Fruit fly (Drosophila melanogaster) whole organism, embryonic: ENCODE results near the gene Iyd.

Experiments
- B-H1 ChIP-seq: fragments of 200-800 bp; sonication (Bioruptor generic); IDR thresholded peaks from 3 replicates; pipeline ENCODE4 v1.3.6; 2022; ENCODE audit warnings: missing biosample characterization, missing genetic modification characterization
- CG10431 ChIP-seq: fragments of 200-800 bp; sonication (Bioruptor generic); optimal IDR thresholded peaks from 3 replicates; lab custom pipeline; 2018; ENCODE audit warnings: missing biosample characterization, mild to moderate bottlenecking, missing genetic modification characterization
- CG14441 ChIP-seq: fragments of 200-800 bp; sonication (Bioruptor generic); IDR thresholded peaks from 2 replicates; pipeline ENCODE4 v1.3.6; 2022; ENCODE audit warnings: missing biosample characterization, missing genetic modification characterization
- CG16813 ChIP-seq: fragments of 200-800 bp; sonication (Bioruptor generic); IDR thresholded peaks from 3 replicates; pipeline ENCODE4 v1.3.6; 2022; ENCODE audit warnings: missing biosample characterization, missing genetic modification characterization; ENCODE audit not compliant: partially characterized antibody
- CG16863 ChIP-seq: fragments of 200-800 bp; sonication (Bioruptor generic); optimal IDR thresholded peaks from 3 replicates; lab custom pipeline; 2016; ENCODE audit warnings: missing biosample characterization, missing genetic modification characterization
- CG18011 ChIP-seq: fragments of 200-800 bp; sonication (Bioruptor generic); optimal IDR thresholded peaks from 2 replicates; lab custom pipeline; 2017; ENCODE audit warnings: missing biosample characterization, missing genetic modification characterization, mild to moderate bottlenecking, moderate library complexity, missing genotype
- CG2202 ChIP-seq: fragments of 200-800 bp; sonication (Bioruptor generic); optimal IDR thresholded peaks from 2 replicates; lab custom pipeline; 2018; ENCODE audit warnings: missing biosample characterization, mild to moderate bottlenecking, missing genetic modification characterization
- CG2875 ChIP-seq: fragments of 200-800 bp; sonication (Bioruptor generic); optimal IDR thresholded peaks from 2 replicates; lab custom pipeline; 2017; ENCODE audit warnings: missing biosample characterization, mild to moderate bottlenecking, missing genetic modification characterization, missing genetic modification reagents
- CG33213 ChIP-seq: fragments of 200-800 bp; sonication (Bioruptor generic); optimal IDR thresholded peaks from 3 replicates; lab custom pipeline; 2016; ENCODE audit warnings: missing biosample characterization, missing genetic modification characterization
- CG3838 ChIP-seq: fragments of 200-800 bp; sonication (Bioruptor generic); optimal IDR thresholded peaks from 3 replicates; lab custom pipeline; 2016; ENCODE audit warnings: missing biosample characterization, missing genetic modification characterization
- CG6175 ChIP-seq: fragments of 200-800 bp; sonication (Bioruptor generic); IDR thresholded peaks from 3 replicates; pipeline ENCODE4 v1.3.6; 2022; ENCODE audit warnings: missing biosample characterization, missing genetic modification characterization
- CG6654 ChIP-seq: fragments of 200-800 bp; sonication (Bioruptor generic); optimal IDR thresholded peaks from 2 replicates; lab custom pipeline; 2017; ENCODE audit warnings: missing biosample characterization, mild to moderate bottlenecking, missing genetic modification characterization
- CG6683 ChIP-seq: fragments of 200-800 bp; sonication (Bioruptor generic); optimal IDR thresholded peaks from 2 replicates; lab custom pipeline; 2017; ENCODE audit warnings: missing biosample characterization, mild to moderate bottlenecking, missing genetic modification characterization, missing genetic modification reagents
- CG8089 ChIP-seq: fragments of 200-800 bp; sonication (Bioruptor generic); optimal IDR thresholded peaks from 3 replicates; lab custom pipeline; 2016; ENCODE audit warnings: missing biosample characterization, missing genetic modification characterization
- CG9817 ChIP-seq: fragments of 200-800 bp; sonication (Bioruptor generic); optimal IDR thresholded peaks from 2 replicates; lab custom pipeline; 2018; ENCODE audit warnings: missing biosample characterization, mild to moderate bottlenecking, missing genetic modification characterization, moderate library complexity
- CG9876 ChIP-seq: fragments of 200-800 bp; sonication (Bioruptor generic); optimal IDR thresholded peaks from 2 replicates; lab custom pipeline; 2016; ENCODE audit warnings: missing biosample characterization, missing genetic modification characterization
- Dad ChIP-seq: fragments of 200-800 bp; sonication (Bioruptor generic); optimal IDR thresholded peaks from 3 replicates; lab custom pipeline; 2016; ENCODE audit warnings: missing biosample characterization, missing genetic modification characterization
- Dek ChIP-seq: fragments of 200-800 bp; sonication (Bioruptor generic); optimal IDR thresholded peaks from 3 replicates; lab custom pipeline; 2019; ENCODE audit warnings: missing biosample characterization, mild to moderate bottlenecking, missing genetic modification characterization, moderate library complexity
- E2f2 ChIP-seq: fragments of 200-800 bp; sonication (Bioruptor generic); IDR thresholded peaks from 2 replicates; pipeline ENCODE4 v1.3.6; 2022; ENCODE audit warnings: missing biosample characterization, missing genetic modification characterization
- Elba2 ChIP-seq: fragments of 200-800 bp; sonication (Bioruptor generic); optimal IDR thresholded peaks from 3 replicates; lab custom pipeline; 2016; ENCODE audit warnings: missing biosample characterization, missing genetic modification characterization
- HHEX ChIP-seq: fragments of 200-800 bp; sonication (Bioruptor generic); optimal IDR thresholded peaks from 3 replicates; lab custom pipeline; 2017; ENCODE audit warnings: missing biosample characterization, mild to moderate bottlenecking, missing genetic modification characterization, missing genetic modification reagents
- Hr39 ChIP-seq: fragments of >200 bp; optimal IDR thresholded peaks from 2 replicates; lab custom pipeline; 2017
- Hr78 ChIP-seq, 2 experiments: fragments of 200-800 bp in 1 of 2; fragments of >200 bp in 1 of 2; sonication (Bioruptor generic) in 1 of 2; optimal IDR thresholded peaks; 2 replicates each; lab custom pipeline; 2017 to 2019; ENCODE audit warnings: missing biosample characterization in 2 of 2, missing genetic modification characterization in 2 of 2, mild to moderate bottlenecking in 1 of 2, moderate library complexity in 1 of 2
- Kr ChIP-seq: fragments of 200-800 bp; sonication (Bioruptor generic); optimal IDR thresholded peaks from 2 replicates; lab custom pipeline; 2017; ENCODE audit warnings: missing biosample characterization, mild to moderate bottlenecking, missing genetic modification characterization
- NFAT ChIP-seq: fragments of 200-800 bp; sonication (Bioruptor generic); IDR thresholded peaks from 2 replicates; pipeline ENCODE4 v1.3.6; 2022; ENCODE audit warnings: missing biosample characterization, missing genetic modification characterization
- NK7.1 ChIP-seq: fragments of 200-800 bp; sonication (Bioruptor generic); optimal IDR thresholded peaks from 3 replicates; lab custom pipeline; 2016; ENCODE audit warnings: missing biosample characterization, missing genetic modification characterization
- Neu2 ChIP-seq: fragments of 200-800 bp; sonication (Bioruptor generic); optimal IDR thresholded peaks from 3 replicates; lab custom pipeline; 2016; ENCODE audit warnings: missing biosample characterization, missing genetic modification characterization, borderline replicate concordance
- Rx ChIP-seq: fragments of 200-800 bp; sonication (Bioruptor generic); IDR thresholded peaks from 2 replicates; pipeline ENCODE4 v1.3.6; 2022; ENCODE audit warnings: missing biosample characterization, missing genetic modification characterization
- Sry-δ ChIP-seq: fragments of 200-800 bp; sonication (Bioruptor generic); optimal IDR thresholded peaks from 2 replicates; lab custom pipeline; 2016; ENCODE audit warnings: missing biosample characterization, missing genetic modification characterization
- Taf1 ChIP-seq: fragments of 200-800 bp; sonication (Bioruptor generic); IDR thresholded peaks from 2 replicates; pipeline ENCODE4 v1.3.6; 2022; ENCODE audit warnings: missing biosample characterization, missing genetic modification characterization
- Vsx1 ChIP-seq: fragments of 200-800 bp; sonication (Bioruptor generic); optimal IDR thresholded peaks from 2 replicates; lab custom pipeline; 2017; ENCODE audit warnings: missing biosample characterization, mild to moderate bottlenecking, missing genetic modification characterization, missing genetic modification reagents
- Xrp1 ChIP-seq: fragments of 200-800 bp; sonication (Bioruptor generic); IDR thresholded peaks from 2 replicates; pipeline ENCODE4 v1.3.6; 2022; ENCODE audit warnings: missing biosample characterization, missing genetic modification characterization
- ac ChIP-seq: fragments of 200-800 bp; sonication (Bioruptor generic); optimal IDR thresholded peaks from 3 replicates; lab custom pipeline; 2017; ENCODE audit warnings: missing biosample characterization, mild to moderate bottlenecking, missing genetic modification characterization
- ap ChIP-seq: fragments of 200-800 bp; sonication (Bioruptor generic); IDR thresholded peaks from 2 replicates; pipeline ENCODE4 v1.3.6; 2022; ENCODE audit warnings: missing biosample characterization, missing genetic modification characterization
- bowl ChIP-seq: fragments of 200-800 bp; sonication (Bioruptor generic); IDR thresholded peaks from 2 replicates; pipeline ENCODE4 v1.3.6; 2022; ENCODE audit warnings: missing biosample characterization, missing genetic modification characterization
- dimm ChIP-seq: fragments of 200-800 bp; sonication (Bioruptor generic); IDR thresholded peaks from 2 replicates; pipeline ENCODE4 v1.3.6; 2022; ENCODE audit warnings: missing biosample characterization, missing genetic modification characterization
- disco-r ChIP-seq: fragments of 200-800 bp; sonication (Bioruptor generic); optimal IDR thresholded peaks from 2 replicates; lab custom pipeline; 2016; ENCODE audit warnings: missing biosample characterization, missing genetic modification characterization
- dmrt99B ChIP-seq: fragments of 200-800 bp; sonication (Bioruptor generic); optimal IDR thresholded peaks from 2 replicates; lab custom pipeline; 2018; ENCODE audit warnings: missing biosample characterization, mild to moderate bottlenecking, missing genetic modification characterization, moderate library complexity
- dpn ChIP-seq, 2 experiments: fragments of 200-800 bp; sonication (Bioruptor generic); optimal IDR thresholded peaks; 3 replicates each; lab custom pipeline; 2016; ENCODE audit warnings: missing biosample characterization in 2 of 2, missing genetic modification characterization in 2 of 2
- dysf ChIP-seq: fragments of 200-800 bp; sonication (Bioruptor generic); IDR thresholded peaks from 3 replicates; pipeline ENCODE4 v1.3.6; 2022; ENCODE audit warnings: missing biosample characterization, missing genetic modification characterization
- ems ChIP-seq: fragments of 200-800 bp; sonication (Bioruptor generic); optimal IDR thresholded peaks from 3 replicates; lab custom pipeline; 2016; ENCODE audit warnings: missing biosample characterization, missing genetic modification characterization
- fu2 ChIP-seq: fragments of 200-800 bp; sonication (Bioruptor generic); optimal IDR thresholded peaks from 2 replicates; lab custom pipeline; 2016; ENCODE audit warnings: missing biosample characterization, missing genetic modification characterization
- gsb-n ChIP-seq: fragments of 200-800 bp; sonication (Bioruptor generic); optimal IDR thresholded peaks from 3 replicates; lab custom pipeline; 2018; ENCODE audit warnings: missing biosample characterization, mild to moderate bottlenecking, missing genetic modification characterization
- hkb ChIP-seq, 2 experiments: fragments of 200-800 bp in 1 of 2; fragments of >200 bp in 1 of 2; sonication (Bioruptor generic) in 1 of 2; IDR thresholded peaks in 1 of 2; optimal IDR thresholded peaks in 1 of 2; 2 replicates each; pipeline versions ENCODE4 v1.3.6 to Lab custom; 2017 to 2022; ENCODE audit warnings: missing biosample characterization in 1 of 2, missing genetic modification characterization in 1 of 2
- kah ChIP-seq: fragments of 200-800 bp; sonication (Bioruptor generic); optimal IDR thresholded peaks from 2 replicates; lab custom pipeline; 2018; ENCODE audit warnings: missing biosample characterization, mild to moderate bottlenecking, missing genetic modification characterization
- odd ChIP-seq: fragments of 200-800 bp; sonication (Bioruptor generic); optimal IDR thresholded peaks from 2 replicates; lab custom pipeline; 2017; ENCODE audit warnings: missing biosample characterization, mild to moderate bottlenecking, missing genetic modification characterization
- pnt ChIP-seq: fragments of 200-800 bp; sonication (Bioruptor generic); optimal IDR thresholded peaks from 3 replicates; lab custom pipeline; 2016; ENCODE audit warnings: missing biosample characterization, missing genetic modification characterization
- sob ChIP-seq: fragments of 200-800 bp; sonication (Bioruptor generic); IDR thresholded peaks from 2 replicates; pipeline ENCODE4 v1.3.6; 2022; ENCODE audit warnings: missing biosample characterization, missing genetic modification characterization
- sug ChIP-seq: fragments of 200-800 bp; optimal IDR thresholded peaks from 2 replicates; lab custom pipeline; 2019; ENCODE audit warnings: missing biosample characterization, mild to moderate bottlenecking, missing genetic modification characterization, moderate library complexity
- zfh2 ChIP-seq: fragments of 200-800 bp; sonication (Bioruptor generic); optimal IDR thresholded peaks from 2 replicates; lab custom pipeline; 2016; ENCODE audit warnings: missing biosample characterization, missing genetic modification characterization

Iyd gene

dm6 chr3L:11084557-11085231 is 11.4 kb downstream of the Iyd start (continued):
- TF ChIP-seq CG6175 (GFP tag; lab: Robert Waterston, UW) (peak; percentile 75; the same call in 2 of the 3 replicates), Neu2 (GFP tag; lab: Kevin White, UChicago) (peak; percentile 86), ac (GFP tag; lab: Kevin White, UChicago) (peak; percentile 90), CG9876 (GFP tag; lab: Kevin White, UChicago) (peak; percentile 89), CG3838 (GFP tag; lab: Kevin White, UChicago) (peak; percentile 92), CG14441 (peak; percentile 96), NK7.1 (peak; percentile 95), HHEX (peak; percentile 94), Kr (peak; percentile 82), Taf1 (GFP tag; lab: Robert Waterston, UW) (peak; percentile 75), Sry-δ (GFP tag; lab: Kevin White, UChicago) (peak; percentile 72), Elba2 (GFP tag; lab: Kevin White, UChicago) (peak; percentile 82), CG10431 (GFP tag; lab: Kevin White, UChicago) (peak; percentile 89), CG18011 (GFP tag; lab: Kevin White, UChicago) (peak; percentile 77), kah (GFP tag; lab: Kevin White, UChicago) (peak; percentile 93), fu2 (GFP tag; lab: Kevin White, UChicago) (peak; percentile 91), CG8089 (peak; percentile 97), CG16863 (GFP tag; lab: Kevin White, UChicago) (peak; percentile 97), zfh2 (GFP tag; lab: Kevin White, UChicago) (peak; percentile 74), dimm (peak; percentile 90), bowl (GFP tag; lab: Robert Waterston, UW) (peak; percentile 93), CG16813 (GFP tag; lab: Robert Waterston, UW) (no peak), CG2875 (peak; percentile 96), CG2202 (tag; lab: Kevin White, UChicago) (peak; percentile 98), E2f2 (GFP tag; lab: Robert Waterston, UW) (peak; percentile 80), pnt (GFP tag; lab: Kevin White, UChicago) (peak; percentile 96), B-H1 (peak; percentile 95), Hr78 (GFP tag; optimal IDR thresholded peaks at IDR 0.05; lab: Kevin White, UChicago) (peak in 1 of 2 experiments; percentile 91), Rx (GFP tag; lab: Robert Waterston, UW) (peak; percentile 95), Dek (tag; lab: Kevin White, UChicago) (peak; percentile 90), CG6654 (GFP tag; lab: Kevin White, UChicago) (peak; percentile 78), dmrt99B (peak; percentile 97), Hr39 (no peak), Vsx1 (GFP tag; lab: Kevin White, UChicago) (peak; percentile 92), Xrp1 (peak; percentile 98), ems (peak; percentile 92), sob (peak; percentile 95), Dad (GFP tag; lab: Kevin White, UChicago) (peak; percentile 96), gsb-n (tag; lab: Kevin White, UChicago) (peak; percentile 98), disco-r (peak; percentile 92), CG9817 (tag; lab: Kevin White, UChicago) (peak; percentile 77), CG33213 (GFP tag; lab: Kevin White, UChicago) (peak; percentile 96), dpn (GFP tag; optimal IDR thresholded peaks at IDR 0.05; lab: Kevin White, UChicago) (peak; percentile 97), hkb (optimal IDR thresholded peaks at IDR 0.05; lab: Kevin White, UChicago) (no peak), hkb (GFP tag; IDR thresholded peaks at IDR 0.05; lab: Robert Waterston, UW) (peak; percentile 98), CG6683 (GFP tag; lab: Kevin White, UChicago) (peak; percentile 89), NFAT (peak; percentile 86), ap (GFP tag; lab: Robert Waterston, UW) (peak; percentile 97), sug (tag; lab: Kevin White, UChicago) (peak; percentile 75), dysf (peak; percentile 97), odd (GFP tag; lab: Kevin White, UChicago) (peak; percentile 95)
